Fruit fly (Drosophila melanogaster): Measurements from ENCODE around the gene Spn.

The Spn gene

DNA sequence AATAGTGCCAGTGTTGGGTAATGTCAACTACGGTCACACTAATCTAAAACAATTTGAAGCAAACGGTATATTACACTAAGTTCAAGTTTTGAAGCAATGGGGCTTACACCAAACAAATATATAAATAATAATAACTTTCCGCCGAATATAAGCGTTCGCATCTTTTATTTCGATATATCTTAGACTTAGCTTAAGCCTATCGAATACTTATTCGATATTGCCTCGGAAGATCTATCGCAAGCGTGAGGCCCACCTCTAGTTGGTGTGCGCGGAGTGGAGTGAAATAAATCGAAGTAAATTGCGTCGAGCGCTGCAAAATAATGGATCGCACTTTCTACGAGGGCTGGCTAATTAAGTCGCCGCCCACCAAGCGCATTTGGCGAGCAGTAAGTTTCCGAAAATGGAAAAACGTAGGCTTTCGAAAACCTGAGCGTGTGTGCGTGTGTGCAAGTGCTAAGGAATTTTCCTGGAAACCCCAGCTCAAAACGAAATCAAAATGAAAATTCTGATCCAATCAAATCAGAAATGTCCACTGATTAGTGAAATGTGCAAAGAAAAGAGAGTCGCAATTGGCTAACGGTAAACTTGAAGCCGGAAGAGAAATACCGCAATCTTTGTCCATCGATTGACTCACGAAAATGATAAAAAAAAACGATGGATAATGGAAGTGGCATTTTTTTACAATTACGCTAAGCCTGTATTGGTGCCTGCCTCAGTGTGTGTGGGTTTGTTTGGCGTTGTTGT is 35.2 kb upstream of the Spn start, which contains the start of gene dos (continued):
- peak; percentile 55 for TF ChIP-seq CG4424 (GFP tag; optimal IDR thresholded peaks at IDR 0.05)
- TF ChIP-seq slou (GFP tag; optimal IDR thresholded peaks at IDR 0.05): peak; percentile 26
- peak; percentile 50 for TF ChIP-seq Hsf (GFP tag; optimal IDR thresholded peaks at IDR 0.05)
- peak; percentile 32 for TF ChIP-seq sd (tag; optimal IDR thresholded peaks at IDR 0.05)
- peak; percentile 27 for TF ChIP-seq CG17802 (tag; optimal IDR thresholded peaks at IDR 0.05)
- TF ChIP-seq Nf-YC (tag; optimal IDR thresholded peaks at IDR 0.05): peak; percentile 70
- TF ChIP-seq CG3838 (GFP tag; optimal IDR thresholded peaks at IDR 0.05): peak; percentile 35
- peak; percentile 0 for TF ChIP-seq wek (GFP tag; optimal IDR thresholded peaks at IDR 0.05)
- TF ChIP-seq CG3281 (GFP tag; optimal IDR thresholded peaks at IDR 0.05): peak; percentile 31
- TF ChIP-seq PHDP (tag; optimal IDR thresholded peaks at IDR 0.05): peak; percentile 47
- no peak for TF ChIP-seq Adf1 (GFP tag; IDR thresholded peaks at IDR 0.05)
- peak; percentile 22 for TF ChIP-seq cato (GFP tag; optimal IDR thresholded peaks at IDR 0.05; ENCODE audit: borderline replicate concordance)
- TF ChIP-seq fu2 (GFP tag; optimal IDR thresholded peaks at IDR 0.05): no peak
- TF ChIP-seq tx (GFP tag; optimal IDR thresholded peaks at IDR 0.05): peak; percentile 5
- TF ChIP-seq CG15011 (GFP tag; optimal IDR thresholded peaks at IDR 0.05): no peak
- TF ChIP-seq CG14050 (GFP tag; IDR thresholded peaks at IDR 0.05): no peak
- no peak for TF ChIP-seq kni (GFP tag; optimal IDR thresholded peaks at IDR 0.05)
- TF ChIP-seq CG1529 (GFP tag; optimal IDR thresholded peaks at IDR 0.05): no peak
- no peak for TF ChIP-seq Lim3 (GFP tag; IDR thresholded peaks at IDR 0.05)
- no peak for TF ChIP-seq grn (GFP tag; optimal IDR thresholded peaks at IDR 0.05)
- TF ChIP-seq tio (GFP tag; optimal IDR thresholded peaks at IDR 0.05): no peak
- no peak for TF ChIP-seq CG10366 (GFP tag; IDR thresholded peaks at IDR 0.05)
- TF ChIP-seq CG8388 (GFP tag; optimal IDR thresholded peaks at IDR 0.05): peak; percentile 46
- peak; percentile 87 for TF ChIP-seq Dref (GFP tag; IDR thresholded peaks at IDR 0.05)
- TF ChIP-seq tin (GFP tag; optimal IDR thresholded peaks at IDR 0.05): peak; percentile 14
- TF ChIP-seq Neu2 (GFP tag; optimal IDR thresholded peaks at IDR 0.05; ENCODE audit: borderline replicate concordance): no peak
- peak; percentile 10 for TF ChIP-seq Myb (GFP tag; optimal IDR thresholded peaks at IDR 0.05)
- TF ChIP-seq ATbp (GFP tag; optimal IDR thresholded peaks at IDR 0.05): no peak
- peak; percentile 32 for TF ChIP-seq CG3407 (GFP tag; optimal IDR thresholded peaks at IDR 0.05)
- 0 out of 3 replicates have a peak, but pooled peaks have one; percentile 38 for TF ChIP-seq gce (GFP tag; IDR thresholded peaks at IDR 0.05)
- peak; percentile 28 for TF ChIP-seq Sry-β (GFP tag; optimal IDR thresholded peaks at IDR 0.05)
- TF ChIP-seq Ets65A (GFP tag): no peak
- TF ChIP-seq CG6254 (GFP tag; optimal IDR thresholded peaks at IDR 0.05): no peak
- TF ChIP-seq crp (GFP tag; optimal IDR thresholded peaks at IDR 0.05): no peak
- TF ChIP-seq CG14860 (GFP tag; IDR thresholded peaks at IDR 0.05; ENCODE audit: partially characterized antibody): peak; percentile 61
- no peak for TF ChIP-seq ac (GFP tag; optimal IDR thresholded peaks at IDR 0.05)
- TF ChIP-seq ttk (GFP tag; IDR thresholded peaks at IDR 0.05): 0 out of 2 replicates have a peak, but pooled peaks have one; percentile 8
- no peak for TF ChIP-seq CG8765 (GFP tag; IDR thresholded peaks at IDR 0.05)
- no peak for TF ChIP-seq ranshi (GFP tag; IDR thresholded peaks at IDR 0.05)
- TF ChIP-seq CG4404 (GFP tag; IDR thresholded peaks at IDR 0.05): no peak
- TF ChIP-seq trem (tag; optimal IDR thresholded peaks at IDR 0.05): peak; percentile 90
- TF ChIP-seq eyg (GFP tag; optimal IDR thresholded peaks at IDR 0.05): no peak
- peak; percentile 75 for TF ChIP-seq CG2712 (tag; optimal IDR thresholded peaks at IDR 0.05)
- no peak for TF ChIP-seq wdn (GFP tag; IDR thresholded peaks at IDR 0.05)
- peak; percentile 75 for TF ChIP-seq HLH4C (GFP tag; IDR thresholded peaks at IDR 0.05; ENCODE audit: partially characterized antibody)
- peak; percentile 5 for TF ChIP-seq Dad (GFP tag; optimal IDR thresholded peaks at IDR 0.05)
- TF ChIP-seq CG3065 (GFP tag; optimal IDR thresholded peaks at IDR 0.05): peak; percentile 17
- TF ChIP-seq CG11398 (GFP tag; optimal IDR thresholded peaks at IDR 0.05): no peak
- 0 out of 3 replicates have a peak, but pooled peaks have one; percentile 21 for TF ChIP-seq H15 (GFP tag; IDR thresholded peaks at IDR 0.05)
- peak; percentile 16 for TF ChIP-seq Dek (tag; optimal IDR thresholded peaks at IDR 0.05)
